Worm (Caenorhabditis elegans): ENCODE results near the gene T19H12.12.

DNA sequence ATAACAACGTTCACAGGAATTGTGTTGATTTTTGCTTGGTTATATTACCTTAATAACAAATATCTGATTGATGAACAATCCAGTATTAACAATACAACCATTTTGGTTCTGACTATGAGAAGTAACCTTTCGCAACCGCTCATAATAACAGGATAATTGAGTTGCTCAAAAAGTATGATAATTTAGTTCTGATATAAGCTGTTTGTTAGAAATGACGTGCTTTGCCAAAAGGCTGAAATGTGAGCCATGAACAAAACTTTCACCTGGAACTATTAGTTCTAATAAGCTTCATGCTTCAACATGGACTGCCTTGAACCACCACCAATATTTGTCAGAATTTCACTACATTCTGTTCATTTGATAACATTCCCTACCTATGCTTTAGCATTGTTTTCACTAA is 40.0 kb downstream of the T19H12.12 start, which contains the start of gene srh-20:
- TF ChIP-seq W03F9.2 (tag; optimal IDR thresholded peaks at IDR 0.05) (no peak), dao-5 (tag; optimal IDR thresholded peaks at IDR 0.05) (no peak), him-1 (tag; optimal IDR thresholded peaks at IDR 0.05) (no peak)

Data from whole organism, L4/young adult.